Worm (Caenorhabditis elegans): ENCODE data around the gene srb-5.

ce11 chrII:5172451-5172850 lies 9.3 kb upstream of the srb-5 start, which contains the start of gene C27D6.1:
- TF ChIP-seq flt-1 (GFP tag; IDR thresholded peaks at IDR 0.05) (no peak), cog-1 (tag; optimal IDR thresholded peaks at IDR 0.05) (no peak)

Measured in whole organism, midembryonic.